Fruit fly (Drosophila melanogaster): ENCODE measurements around the gene Cp7Fc.

Cp7Fc gene

dm6 chrX:8455019-8455555, 21.8 kb upstream of the Cp7Fc start, which contains the start of gene org-1 (continued):
- peak; percentile 96 for TF ChIP-seq gt (GFP tag; IDR thresholded peaks at IDR 0.05)
- peak; percentile 42 for TF ChIP-seq Sry-δ (GFP tag; optimal IDR thresholded peaks at IDR 0.05)
- peak; percentile 94 for TF ChIP-seq CG8924 (tag; optimal IDR thresholded peaks at IDR 0.05)
- TF ChIP-seq sens (GFP tag), result peak; percentile 98
- peak; percentile 93 for TF ChIP-seq Spps (tag; optimal IDR thresholded peaks at IDR 0.05)
- TF ChIP-seq cad (GFP tag; optimal IDR thresholded peaks at IDR 0.05), result no peak
- peak; percentile 76 for TF ChIP-seq CG17912 (GFP tag; optimal IDR thresholded peaks at IDR 0.05)
- TF ChIP-seq repo (GFP tag; optimal IDR thresholded peaks at IDR 0.05), result peak; percentile 62
- peak; percentile 95 for TF ChIP-seq az2 (GFP tag; optimal IDR thresholded peaks at IDR 0.05)
- peak; percentile 20 for TF ChIP-seq CG9876 (GFP tag; optimal IDR thresholded peaks at IDR 0.05)
- peak; percentile 51 for TF ChIP-seq vfl (GFP tag; optimal IDR thresholded peaks at IDR 0.05)
- TF ChIP-seq NC2β (GFP tag; optimal IDR thresholded peaks at IDR 0.05), result peak; percentile 84
- TF ChIP-seq CG32772 (GFP tag; IDR thresholded peaks at IDR 0.05), result peak; percentile 98
- TF ChIP-seq disco-r (GFP tag; optimal IDR thresholded peaks at IDR 0.05), result peak; percentile 65
- TF ChIP-seq dimm (GFP tag; IDR thresholded peaks at IDR 0.05), result peak; percentile 96
- peak; percentile 98 for TF ChIP-seq sisA (GFP tag; IDR thresholded peaks at IDR 0.05)
- no peak for TF ChIP-seq yki (optimal IDR thresholded peaks at IDR 0.05)
- peak; percentile 91 for TF ChIP-seq CG8290 (GFP tag; optimal IDR thresholded peaks at IDR 0.05)
- TF ChIP-seq CG8290 (tag; optimal IDR thresholded peaks at IDR 0.05), result peak; percentile 82 to 97
- TF ChIP-seq Hr39 (optimal IDR thresholded peaks at IDR 0.05), result peak; percentile 30
- peak; percentile 26 for TF ChIP-seq HmgD (GFP tag; optimal IDR thresholded peaks at IDR 0.05)
- TF ChIP-seq Taf1 (GFP tag; IDR thresholded peaks at IDR 0.05), result peak; percentile 95
- peak; percentile 87 for TF ChIP-seq CG4360 (GFP tag; IDR thresholded peaks at IDR 0.05)
- no peak for TF ChIP-seq Opbp (GFP tag; IDR thresholded peaks at IDR 0.05; ENCODE audit: partially characterized antibody)
- TF ChIP-seq tin (GFP tag; optimal IDR thresholded peaks at IDR 0.05), result peak; percentile 95
- peak in 1 of 2 experiments; percentile 59 for TF ChIP-seq crp (GFP tag; optimal IDR thresholded peaks at IDR 0.05)
- peak; percentile 98 for TF ChIP-seq Mrtf (GFP tag; IDR thresholded peaks at IDR 0.05)
- TF ChIP-seq CG31224 (GFP tag; IDR thresholded peaks at IDR 0.05), result peak; percentile 91
- TF ChIP-seq CG6791 (GFP tag; IDR thresholded peaks at IDR 0.05; ENCODE audit: partially characterized antibody), result no peak
- TF ChIP-seq CG12391 (tag; optimal IDR thresholded peaks at IDR 0.05), result peak; percentile 94
- TF ChIP-seq Abd-B (GFP tag; optimal IDR thresholded peaks at IDR 0.05), result peak; percentile 94
- peak; percentile 93 for TF ChIP-seq CG5953 (GFP tag; IDR thresholded peaks at IDR 0.05)
- peak; percentile 97 for TF ChIP-seq CG6272 (GFP tag; IDR thresholded peaks at IDR 0.05)
- peak; percentile 95 for TF ChIP-seq CG1024 (GFP tag; IDR thresholded peaks at IDR 0.05)
- peak; percentile 76 for TF ChIP-seq slp2 (GFP tag; optimal IDR thresholded peaks at IDR 0.05)
- TF ChIP-seq CHES-1-like (GFP tag; optimal IDR thresholded peaks at IDR 0.05), result peak; percentile 65
- TF ChIP-seq Doc3 (GFP tag; IDR thresholded peaks at IDR 0.05; ENCODE audit: partially characterized antibody), result no peak
- TF ChIP-seq CG34224 (GFP tag; IDR thresholded peaks at IDR 0.05; ENCODE audit: partially characterized antibody), result no peak
- TF ChIP-seq hkb (optimal IDR thresholded peaks at IDR 0.05), result no peak
- peak; percentile 97 for TF ChIP-seq hkb (GFP tag; IDR thresholded peaks at IDR 0.05)
- peak; percentile 96 for TF ChIP-seq stc (GFP tag; IDR thresholded peaks at IDR 0.05)
- peak; percentile 98 for TF ChIP-seq tgo (GFP tag; IDR thresholded peaks at IDR 0.05)
- peak; percentile 91 for TF ChIP-seq crol (GFP tag; IDR thresholded peaks at IDR 0.05)
- peak in 1 of 3 experiments; percentile 95 for TF ChIP-seq lola (GFP tag; optimal IDR thresholded peaks at IDR 0.05)
- peak; percentile 98 for TF ChIP-seq HLH3B (GFP tag; IDR thresholded peaks at IDR 0.05)
- TF ChIP-seq CG10274 (GFP tag; optimal IDR thresholded peaks at IDR 0.05), result peak; percentile 99
- TF ChIP-seq amos (GFP tag; IDR thresholded peaks at IDR 0.05; ENCODE audit: partially characterized antibody), result no peak
- peak; percentile 88 for TF ChIP-seq CG12299 (tag; optimal IDR thresholded peaks at IDR 0.05)
- peak; percentile 90 for TF ChIP-seq CrebB (tag; optimal IDR thresholded peaks at IDR 0.05)
- peak; percentile 63 for TF ChIP-seq Dip2 (GFP tag; IDR thresholded peaks at IDR 0.05)
- TF ChIP-seq Elba2 (GFP tag; optimal IDR thresholded peaks at IDR 0.05), result peak; percentile 21
- TF ChIP-seq eve (GFP tag; optimal IDR thresholded peaks at IDR 0.05), result peak in 1 of 2 experiments; percentile 93
- peak; percentile 73 for TF ChIP-seq Hand (GFP tag; optimal IDR thresholded peaks at IDR 0.05)
